Fruit fly (Drosophila melanogaster) whole organism, adult: ENCODE results near the gene CG2975.

Source experiments
- CG12768 ChIP-seq: fragments of 200-800 bp; sonication (Bioruptor generic); optimal IDR thresholded peaks from 2 replicates; lab custom pipeline; 2017; ENCODE audit warnings: missing biosample characterization, missing genetic modification characterization, mild to moderate bottlenecking, moderate library complexity, missing genetic modification reagents
- CG1620 ChIP-seq: fragments of 200-800 bp; sonication (Bioruptor generic); optimal IDR thresholded peaks from 2 replicates; lab custom pipeline; 2016; ENCODE audit warnings: missing biosample characterization, missing genetic modification characterization
- CG33017 ChIP-seq: fragments of 200-800 bp; sonication (Bioruptor generic); optimal IDR thresholded peaks from 2 replicates; lab custom pipeline; 2018; ENCODE audit warnings: missing biosample characterization, mild to moderate bottlenecking, missing genetic modification characterization, moderate library complexity
- CG5204 ChIP-seq: fragments of 200-800 bp; sonication (Bioruptor generic); optimal IDR thresholded peaks from 2 replicates; lab custom pipeline; 2016; ENCODE audit warnings: missing biosample characterization, missing genetic modification characterization
- CG7045 ChIP-seq: fragments of 200-800 bp; sonication (Bioruptor generic); optimal IDR thresholded peaks from 2 replicates; lab custom pipeline; 2017; ENCODE audit warnings: missing biosample characterization, mild to moderate bottlenecking, missing genetic modification characterization
- Hr96 ChIP-seq: fragments of 200-800 bp; sonication (Bioruptor generic); optimal IDR thresholded peaks from 2 replicates; lab custom pipeline; 2016; ENCODE audit warnings: missing biosample characterization, missing genetic modification characterization
- Mnt ChIP-seq: fragments of 200-800 bp; sonication (Bioruptor generic); optimal IDR thresholded peaks from 2 replicates; lab custom pipeline; 2016; ENCODE audit warnings: missing biosample characterization, mild to moderate bottlenecking, missing genetic modification characterization
- kay ChIP-seq: fragments of 200-800 bp; sonication (Bioruptor generic); peaks from one replicate; lab custom pipeline; 2016; ENCODE audit warnings: missing biosample characterization, missing genetic modification characterization, borderline replicate concordance
- pad ChIP-seq: fragments of 200-800 bp; sonication (Bioruptor generic); optimal IDR thresholded peaks from 3 replicates; lab custom pipeline; 2017; ENCODE audit warnings: missing biosample characterization, missing genetic modification characterization, mild to moderate bottlenecking, moderate library complexity, missing genetic modification reagents

DNA sequence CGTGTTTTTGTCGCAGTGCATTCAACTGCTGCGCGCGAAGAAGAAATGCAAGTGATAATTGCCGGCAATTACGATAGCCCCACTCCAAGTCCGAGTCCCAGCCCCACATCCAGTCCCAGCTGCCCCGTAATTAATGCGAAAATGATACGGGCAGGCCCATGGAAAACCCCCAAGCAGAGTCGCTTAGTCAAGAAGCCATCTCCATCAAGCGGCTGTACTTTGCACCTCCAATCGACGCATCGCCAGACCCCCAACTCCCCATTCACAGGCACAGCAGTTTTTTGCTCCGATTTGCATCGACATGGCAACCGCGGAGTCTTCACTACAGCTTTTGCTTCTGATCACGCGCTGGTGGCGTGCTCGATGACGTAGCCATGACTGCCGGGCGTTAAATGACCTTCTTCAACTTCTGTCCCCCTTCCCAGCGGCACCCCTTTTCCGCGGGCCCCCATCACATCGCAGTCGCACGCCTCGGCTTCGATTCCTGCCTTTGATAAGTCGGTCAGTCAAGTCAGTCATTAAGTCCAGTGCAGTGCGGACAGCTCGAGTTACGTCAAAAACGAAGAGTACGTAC lies 33.6 kb upstream of the CG2975 start:
- TF ChIP-seq CG12768 (GFP tag; lab: Kevin White, UChicago) (no peak), CG7045 (GFP tag; lab: Kevin White, UChicago) (no peak), CG5204 (GFP tag; lab: Kevin White, UChicago) (no peak), CG33017 (no peak), CG1620 (GFP tag; lab: Kevin White, UChicago) (no peak), kay (GFP tag; lab: Kevin White, UChicago) (no peak), Hr96 (GFP tag; lab: Kevin White, UChicago) (no peak), pad (GFP tag; lab: Kevin White, UChicago) (no peak), Mnt (GFP tag; lab: Kevin White, UChicago) (no peak)
